Worm (Caenorhabditis elegans) whole organism, L4 larva: ENCODE measurements around the gene K09H11.15.

Experiments
- F26F4.8 ChIP-seq: fragments of 200-800 bp; sonication (Bioruptor generic); conservative IDR thresholded peaks from 2 replicates; pipeline ENCODE4 v1.3.6; 2022; ENCODE audit warnings: missing genetic modification characterization, missing compliant biosample characterization
- R02D3.7 ChIP-seq: fragments of 150-350 bp; sonication (generic microtip); optimal IDR thresholded peaks from 3 replicates; lab custom pipeline; 2014; ENCODE audit warnings: missing biosample characterization, missing genetic modification characterization
- T20F7.1 ChIP-seq: fragments of 200-800 bp; sonication (Bioruptor generic); optimal IDR thresholded peaks from 2 replicates; lab custom pipeline; 2018; ENCODE audit warnings: mild to moderate bottlenecking, missing genetic modification characterization, missing compliant biosample characterization
- jun-1 ChIP-seq: fragments of 150-350 bp; optimal IDR thresholded peaks from 2 replicates; lab custom pipeline; 2014; ENCODE audit warnings: missing biosample characterization, missing genetic modification reagents, missing genetic modification characterization
- lsy-2 ChIP-seq, 2 experiments: fragments of 150-350 bp in 1 of 2; sonication (generic microtip) in 1 of 2; optimal IDR thresholded peaks; 2 replicates each; lab custom pipeline; 2014 to 2017; ENCODE audit warnings: missing biosample characterization in 2 of 2, missing genetic modification characterization in 2 of 2
- nhr-25 ChIP-seq: sonication (generic microtip); optimal IDR thresholded peaks from 2 replicates; lab custom pipeline; 2017; ENCODE audit warnings: missing genetic modification characterization, mild to moderate bottlenecking, missing compliant biosample characterization, antibody characterized with exemption, moderate library complexity, borderline replicate concordance; ENCODE audit not compliant: insufficient read depth
- pqm-1 ChIP-seq: sonication (generic microtip); optimal IDR thresholded peaks from 2 replicates; lab custom pipeline; 2017; ENCODE audit warnings: missing biosample characterization, missing genetic modification characterization

ce11 chrV:5713510-5713909, 17.2 kb downstream of the K09H11.15 start:
- TF ChIP-seq jun-1 (tag; lab: Kevin White, UChicago) (no peak), F26F4.8 (GFP tag; lab: Robert Waterston, UW) (no peak), pqm-1 (tag; lab: Kevin White, UChicago) (no peak), R02D3.7 (tag; lab: Kevin White, UChicago) (no peak), T20F7.1 (GFP tag; lab: Kevin White, UChicago) (no peak), lsy-2 (tag; optimal IDR thresholded peaks at IDR 0.05; lab: Kevin White, UChicago) (no peak), nhr-25 (tag; lab: Kevin White, UChicago) (no peak)
